Worm (Caenorhabditis elegans) whole organism, midembryonic: Measurements from ENCODE around the gene odr-7.

Source experiments
- T22C8.4 ChIP-seq: fragments of 200-800 bp; sonication (Bioruptor generic); IDR thresholded peaks from 2 replicates; pipeline ENCODE4 v1.3.6; 2022; ENCODE audit warnings: missing genetic modification characterization, missing compliant biosample characterization
- cog-1 ChIP-seq: sonication (generic microtip); optimal IDR thresholded peaks from 2 replicates; lab custom pipeline; 2016; ENCODE audit warnings: missing genetic modification characterization, missing compliant biosample characterization
- flt-1 ChIP-seq: fragments of 200-800 bp; sonication (Bioruptor generic); IDR thresholded peaks from 2 replicates; pipeline ENCODE4 v1.3.6; 2022; ENCODE audit warnings: missing genetic modification characterization, missing compliant biosample characterization
- klf-2 ChIP-seq: fragments of 200-800 bp; sonication (Bioruptor generic); conservative IDR thresholded peaks from 2 replicates; pipeline ENCODE4 v1.3.6; 2022; ENCODE audit warnings: missing genetic modification reagents, missing genetic modification characterization, missing compliant biosample characterization
- ref-1 ChIP-seq: fragments of 200-800 bp; sonication (Bioruptor generic); conservative IDR thresholded peaks from 2 replicates; pipeline ENCODE4 v1.3.6; 2022; ENCODE audit warnings: missing genetic modification reagents, missing genetic modification characterization, missing compliant biosample characterization
- tab-1 ChIP-seq: fragments of 200-800 bp; sonication (Bioruptor generic); IDR thresholded peaks from 2 replicates; pipeline ENCODE4 v1.3.6; 2022; ENCODE audit warnings: missing genetic modification characterization, missing compliant biosample characterization
- ztf-23 ChIP-seq: fragments of 200-800 bp; sonication (Bioruptor generic); IDR thresholded peaks from 2 replicates; pipeline ENCODE4 v1.3.6; 2022; ENCODE audit warnings: missing genetic modification reagents, missing genetic modification characterization, missing compliant biosample characterization
- ztf-29 ChIP-seq: fragments of 200-800 bp; sonication (Bioruptor generic); IDR thresholded peaks from 2 replicates; pipeline ENCODE4 v1.3.6; 2022; ENCODE audit warnings: missing genetic modification reagents, missing genetic modification characterization, missing compliant biosample characterization

ce11 chrX:12492467-12492866 lies 31.0 kb upstream of the odr-7 start, which contains the start of gene lips-1:
- no peak for TF ChIP-seq tab-1
- TF ChIP-seq ztf-29 (GFP tag; lab: Robert Waterston, UW) = no peak
- no peak for TF ChIP-seq ref-1
- TF ChIP-seq klf-2 (GFP tag; lab: Robert Waterston, UW) = no peak
- no peak for TF ChIP-seq ztf-23 (GFP tag; lab: Robert Waterston, UW)
- TF ChIP-seq T22C8.4 (GFP tag; lab: Robert Waterston, UW) = no peak
- TF ChIP-seq cog-1 (tag; lab: Kevin White, UChicago) = no peak
- no peak for TF ChIP-seq flt-1
